Worm (Caenorhabditis elegans): ENCODE measurements around the gene srbc-10.

DNA sequence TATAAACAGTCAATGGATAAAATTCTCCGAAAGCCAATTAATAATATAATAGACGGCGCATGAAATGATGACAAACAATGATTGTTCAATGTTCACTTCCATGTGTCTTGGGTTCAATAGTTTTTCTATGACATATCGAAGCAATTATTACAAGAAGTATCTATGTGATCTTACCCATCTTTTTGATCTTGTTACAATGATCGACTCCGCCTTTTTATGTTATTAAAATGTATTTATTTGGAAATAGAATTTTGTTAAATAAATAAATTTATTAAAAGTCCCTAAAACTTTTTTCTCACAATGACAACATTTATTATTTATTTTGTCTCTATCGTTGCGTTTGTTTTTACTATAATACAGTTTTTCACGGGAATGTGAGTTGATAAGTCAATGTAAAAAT is 37.0 kb upstream of the srbc-10 start, which contains the start of gene swt-2:
- no peak for TF ChIP-seq nhr-77 (tag; optimal IDR thresholded peaks at IDR 0.05)
- TF ChIP-seq elt-3 (tag; optimal IDR thresholded peaks at IDR 0.05): no peak
- TF ChIP-seq lin-13 (GFP tag; optimal IDR thresholded peaks at IDR 0.05): no peak
- no peak for TF ChIP-seq snpc-4 (tag; optimal IDR thresholded peaks at IDR 0.05)
- TF ChIP-seq nhr-25 (tag; optimal IDR thresholded peaks at IDR 0.05): no peak
- TF ChIP-seq ama-1 (optimal IDR thresholded peaks at IDR 0.05): no peak
- no peak for TF ChIP-seq ztf-1 (GFP tag; conservative IDR thresholded peaks at IDR 0.05)
- no peak for TF ChIP-seq blmp-1 (tag; optimal IDR thresholded peaks at IDR 0.05; ENCODE audit: insufficient read depth)
- TF ChIP-seq R02D3.7 (tag; optimal IDR thresholded peaks at IDR 0.05): no peak
- no peak for TF ChIP-seq lsy-2 (tag; optimal IDR thresholded peaks at IDR 0.05)
- no peak for TF ChIP-seq egl-27 (tag; optimal IDR thresholded peaks at IDR 0.05)
- no peak for TF ChIP-seq nhr-237 (tag; optimal IDR thresholded peaks at IDR 0.05)
- TF ChIP-seq mdl-1 (tag; optimal IDR thresholded peaks at IDR 0.05): no peak
- TF ChIP-seq peb-1 (tag; optimal IDR thresholded peaks at IDR 0.05): no peak
